Worm (Caenorhabditis elegans): ENCODE results near the gene F32G8.3.

The F32G8.3 gene

ce11 chrV:10564140-10564539 is 9.0 kb upstream of the F32G8.3 start:
- TF ChIP-seq nhr-28 (tag; optimal IDR thresholded peaks at IDR 0.05) (peak; percentile 37), hlh-11 (tag; optimal IDR thresholded peaks at IDR 0.05) (peak; percentile 9), F10B5.3 (tag; optimal IDR thresholded peaks at IDR 0.05) (no peak), lin-1 (GFP tag; IDR thresholded peaks at IDR 0.05) (no peak), aha-1 (tag) (peak; percentile 73)

DNA sequence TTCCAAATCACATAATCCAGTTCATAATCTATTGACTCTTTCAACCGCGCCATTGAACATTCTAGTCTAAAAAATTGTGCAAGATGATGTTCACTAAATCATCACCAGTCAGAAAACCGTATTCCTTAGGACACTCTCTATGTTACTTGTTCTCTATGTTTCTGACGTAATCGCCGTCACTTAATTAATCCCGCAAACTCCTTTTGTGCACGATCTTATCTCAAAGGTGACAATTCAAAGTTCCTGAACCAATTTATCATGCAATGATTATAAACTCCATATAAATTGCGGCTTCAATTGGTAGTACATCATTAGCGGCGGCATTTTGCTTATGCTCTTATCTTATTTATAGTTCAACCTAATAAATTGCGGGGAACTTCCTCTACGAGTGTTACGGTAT is 7.7 kb upstream of the F32G8.3 start:
- TF ChIP-seq dmd-6 (GFP tag; IDR thresholded peaks at IDR 0.05) (peak; percentile 82), T20F7.1 (GFP tag; optimal IDR thresholded peaks at IDR 0.05) (no peak), dve-1 (tag; optimal IDR thresholded peaks at IDR 0.05; ENCODE audit: insufficient read depth) (peak; percentile 18), mdl-1 (tag; optimal IDR thresholded peaks at IDR 0.05) (no peak), mdt-29 (GFP tag; IDR thresholded peaks at IDR 0.05) (no peak)

DNA sequence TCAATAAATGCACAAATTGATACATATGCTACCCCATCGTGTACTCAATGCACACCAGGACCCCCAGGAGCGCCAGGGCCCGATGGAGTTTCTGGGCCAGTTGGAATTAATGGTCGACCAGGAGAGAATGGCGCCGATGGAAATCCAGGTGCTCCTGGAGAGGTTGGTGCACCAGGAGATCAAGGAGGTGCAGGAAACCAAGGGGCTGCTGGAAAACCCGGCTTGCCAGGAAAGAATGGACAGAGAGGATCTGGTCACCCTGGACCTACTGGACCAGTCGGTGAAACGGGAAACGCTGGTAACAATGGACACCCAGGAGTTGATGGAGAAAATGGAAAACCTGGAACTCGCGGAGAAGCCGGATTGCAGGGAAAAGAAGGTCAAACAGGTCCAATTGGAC is 6.5 kb upstream of the F32G8.3 start:
- TF ChIP-seq unc-62 (GFP tag; optimal IDR thresholded peaks at IDR 0.05 in 1 of 2) (peak in 1 of 2 experiments; percentile 73), unc-62 (tag; optimal IDR thresholded peaks at IDR 0.05) (no peak), set-16 (GFP tag; IDR thresholded peaks at IDR 0.05) (peak; percentile 84; the same call in 1 of the 2 replicates), lin-29 (GFP tag; IDR thresholded peaks at IDR 0.05) (no peak)

DNA sequence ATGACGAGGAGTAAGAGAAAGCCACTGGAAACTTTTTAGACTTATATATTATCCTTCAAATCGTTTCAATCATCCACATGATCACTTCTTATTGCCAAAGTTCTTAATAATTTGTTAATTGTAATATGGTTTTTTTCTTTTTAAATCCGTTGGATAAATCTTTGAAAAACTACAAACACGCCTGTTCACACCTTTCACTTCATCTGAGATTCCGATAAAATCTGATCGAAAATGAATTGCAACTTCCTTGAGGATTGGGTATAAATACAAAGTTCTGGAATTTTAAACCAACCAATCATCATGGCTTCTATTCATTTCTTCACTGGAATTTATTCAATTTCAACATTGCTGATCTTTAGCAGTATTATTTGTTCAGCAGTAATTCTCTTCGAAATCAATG is 5.5 kb upstream of the F32G8.3 start, which contains the start of gene col-152:
Gene col-152, plus strand, starts transcription at position 301 of the 400 bp plus-strand sequence.
- no peak for TF ChIP-seq mxl-3 (GFP tag; optimal IDR thresholded peaks at IDR 0.05)

- no peak for TF ChIP-seq dpl-1 (GFP tag; optimal IDR thresholded peaks at IDR 0.05)
- TF ChIP-seq unc-62 (GFP tag; optimal IDR thresholded peaks at IDR 0.05 in 1 of 2), result peak in 1 of 2 experiments; percentile 34
- TF ChIP-seq unc-62 (tag; optimal IDR thresholded peaks at IDR 0.05), result no peak
Observed at ce11 chrV:10557676-10558075, 2.5 kb upstream of the F32G8.3 start, which contains the start of gene best-14. Gene best-14, plus strand, starts transcription at chrV:10557976.

- TF ChIP-seq nhr-28 (tag; optimal IDR thresholded peaks at IDR 0.05) (peak; percentile 49), mep-1 (tag; optimal IDR thresholded peaks at IDR 0.05) (no peak), vab-7 (GFP tag; IDR thresholded peaks at IDR 0.05) (no peak)
Observed at ce11 chrV:10557094-10557493, 2.0 kb upstream of the F32G8.3 start.

DNA sequence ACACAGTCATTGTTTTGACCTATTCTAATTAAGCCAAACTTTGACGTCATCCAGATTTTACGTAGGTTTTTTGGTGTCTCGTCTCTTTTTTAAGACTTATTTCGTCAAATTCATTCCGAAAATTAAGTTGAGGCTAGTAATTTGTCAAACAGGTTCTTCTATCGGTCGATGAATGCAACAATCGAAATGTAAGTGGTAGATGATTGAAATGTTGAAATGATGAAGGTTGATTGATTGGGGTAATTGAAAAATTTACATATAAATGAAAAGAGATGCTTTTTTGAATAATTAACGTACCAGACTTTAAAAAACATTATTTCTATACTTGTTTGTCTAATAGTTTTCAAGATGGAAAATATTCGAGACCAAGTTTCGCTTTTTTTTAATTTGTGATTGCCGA is 1.2 kb upstream of the F32G8.3 start:
- TF ChIP-seq mdt-29 (GFP tag; IDR thresholded peaks at IDR 0.05) (no peak), unc-62 (GFP tag; optimal IDR thresholded peaks at IDR 0.05 in 1 of 2) (peak in 1 of 2 experiments; percentile 85), unc-62 (tag; optimal IDR thresholded peaks at IDR 0.05) (no peak)

ce11 chrV:10549717-10550116 is 5.4 kb downstream of the F32G8.3 start, which contains the start of gene F32G8.2:
Gene F32G8.2, plus strand, starts transcription at chrV:10550017.
- TF ChIP-seq tra-1 (GFP tag; IDR thresholded peaks at IDR 0.05), result no peak
- no peak for TF ChIP-seq ama-1 (optimal IDR thresholded peaks at IDR 0.05)
- no peak for TF ChIP-seq jun-1 (tag; optimal IDR thresholded peaks at IDR 0.05)
- TF ChIP-seq ceh-28 (tag; optimal IDR thresholded peaks at IDR 0.05), result no peak
- no peak for TF ChIP-seq Y75B8A.6 (GFP tag; IDR thresholded peaks at IDR 0.05)
- no peak for TF ChIP-seq php-3 (GFP tag; IDR thresholded peaks at IDR 0.05)
- no peak for TF ChIP-seq ceh-44 (GFP tag; IDR thresholded peaks at IDR 0.05)
- TF ChIP-seq ceh-32 (tag; optimal IDR thresholded peaks at IDR 0.05; ENCODE audit: poor library complexity), result no peak
- TF ChIP-seq F26F4.8 (GFP tag; conservative IDR thresholded peaks at IDR 0.05), result no peak
- no peak for TF ChIP-seq daf-19 (GFP tag; conservative IDR thresholded peaks at IDR 0.05)
- TF ChIP-seq F44E2.7 (GFP tag; IDR thresholded peaks at IDR 0.05), result no peak
- no peak for TF ChIP-seq dmd-8 (GFP tag; IDR thresholded peaks at IDR 0.05)
- TF ChIP-seq set-16 (GFP tag; IDR thresholded peaks at IDR 0.05), result no peak
- TF ChIP-seq lin-38 (GFP tag; IDR thresholded peaks at IDR 0.05), result no peak
- TF ChIP-seq hmg-1.1 (GFP tag; IDR thresholded peaks at IDR 0.05), result no peak
- TF ChIP-seq snpc-4 (tag; optimal IDR thresholded peaks at IDR 0.05), result no peak
- TF ChIP-seq dmd-6 (GFP tag; IDR thresholded peaks at IDR 0.05), result no peak
- no peak for TF ChIP-seq lin-1 (GFP tag; IDR thresholded peaks at IDR 0.05)
- TF ChIP-seq nhr-28 (tag; optimal IDR thresholded peaks at IDR 0.05), result no peak
